Worm (Caenorhabditis elegans) whole organism, mixed stage, embryonic: Measurements from ENCODE around the gene npr-32.

ENCODE experiments used
- M03D4.4 ChIP-seq: sonication (generic microtip); optimal IDR thresholded peaks from 2 replicates; lab custom pipeline; 2017; ENCODE audit warnings: mild to moderate bottlenecking, missing genetic modification characterization, missing compliant biosample characterization
- bed-3 ChIP-seq: fragments of 200-800 bp; sonication (Bioruptor generic); optimal IDR thresholded peaks from 3 replicates; lab custom pipeline; 2018; ENCODE audit warnings: mild to moderate bottlenecking, missing genetic modification characterization, moderate library complexity, missing compliant biosample characterization
- ceh-39 ChIP-seq: fragments of 150-350 bp; optimal IDR thresholded peaks from 2 replicates; lab custom pipeline; 2014; ENCODE audit warnings: missing biosample characterization, missing genetic modification characterization
- ceh-43 ChIP-seq: fragments of 200-800 bp; sonication (Bioruptor generic); optimal IDR thresholded peaks from 2 replicates; lab custom pipeline; 2018; ENCODE audit warnings: mild to moderate bottlenecking, missing genetic modification characterization, moderate library complexity, missing compliant biosample characterization
- ceh-83 ChIP-seq: fragments of 200-800 bp; sonication (Bioruptor generic); optimal IDR thresholded peaks from 2 replicates; lab custom pipeline; 2018; ENCODE audit warnings: mild to moderate bottlenecking, missing genetic modification characterization, missing compliant biosample characterization
- ces-1 ChIP-seq: fragments of 150-350 bp; optimal IDR thresholded peaks from 2 replicates; lab custom pipeline; 2014; ENCODE audit warnings: missing biosample characterization, missing genetic modification reagents, missing genetic modification characterization
- cnd-1 ChIP-seq: fragments of 200-800 bp; sonication (Bioruptor generic); optimal IDR thresholded peaks from 2 replicates; lab custom pipeline; 2018; ENCODE audit warnings: mild to moderate bottlenecking, missing genetic modification characterization, missing compliant biosample characterization
- drap-1 ChIP-seq: fragments of 200-800 bp; sonication (Bioruptor generic); optimal IDR thresholded peaks from 3 replicates; lab custom pipeline; 2018; ENCODE audit warnings: mild to moderate bottlenecking, missing genetic modification characterization, missing compliant biosample characterization
- elt-1 ChIP-seq: sonication (generic microtip); optimal IDR thresholded peaks from 2 replicates; lab custom pipeline; 2017; ENCODE audit warnings: missing genetic modification characterization, mild to moderate bottlenecking, missing compliant biosample characterization, antibody characterized with exemption, moderate library complexity, borderline replicate concordance; ENCODE audit not compliant: insufficient read depth
- flh-1 ChIP-seq: fragments of 200-800 bp; sonication (Bioruptor generic); optimal IDR thresholded peaks from 2 replicates; lab custom pipeline; 2018; ENCODE audit warnings: mild to moderate bottlenecking, missing genetic modification characterization, moderate library complexity, missing compliant biosample characterization
- hlh-1 ChIP-seq: fragments of 150-350 bp; optimal IDR thresholded peaks from 2 replicates; lab custom pipeline; 2014; ENCODE audit warnings: missing biosample characterization, missing genetic modification reagents, missing genetic modification characterization
- lin-13 ChIP-seq: fragments of 150-350 bp; optimal IDR thresholded peaks from 2 replicates; lab custom pipeline; 2014; ENCODE audit warnings: missing biosample characterization, missing genetic modification characterization
- lin-32 ChIP-seq: fragments of 200-800 bp; sonication (Bioruptor generic); optimal IDR thresholded peaks from 2 replicates; lab custom pipeline; 2018; ENCODE audit warnings: mild to moderate bottlenecking, missing genetic modification characterization, missing compliant biosample characterization
- lsy-2 ChIP-seq: fragments of 150-350 bp; optimal IDR thresholded peaks from 2 replicates; lab custom pipeline; 2014; ENCODE audit warnings: missing biosample characterization, missing genetic modification characterization
- mab-5 ChIP-seq: fragments of 150-350 bp; optimal IDR thresholded peaks from 2 replicates; lab custom pipeline; 2014; ENCODE audit warnings: missing biosample characterization, missing genetic modification characterization
- mep-1 ChIP-seq: fragments of 150-350 bp; optimal IDR thresholded peaks from 2 replicates; lab custom pipeline; 2017; ENCODE audit warnings: missing biosample characterization, missing genetic modification reagents, missing genetic modification characterization, inconsistent platforms
- mls-2 ChIP-seq: sonication (generic microtip); optimal IDR thresholded peaks from 2 replicates; lab custom pipeline; 2016; ENCODE audit warnings: mild to moderate bottlenecking, missing genetic modification characterization, moderate library complexity, missing compliant biosample characterization
- nhr-12 ChIP-seq: fragments of 150-350 bp; optimal IDR thresholded peaks from 2 replicates; lab custom pipeline; 2014; ENCODE audit warnings: missing biosample characterization, missing genetic modification characterization
- nhr-2 ChIP-seq: fragments of 150-350 bp; optimal IDR thresholded peaks from 2 replicates; lab custom pipeline; 2014; ENCODE audit warnings: missing biosample characterization, missing genetic modification characterization
- nhr-237 ChIP-seq: fragments of 150-350 bp; optimal IDR thresholded peaks from 2 replicates; lab custom pipeline; 2014; ENCODE audit warnings: missing biosample characterization, missing genetic modification characterization
- nhr-28 ChIP-seq: fragments of 150-350 bp; optimal IDR thresholded peaks from 2 replicates; lab custom pipeline; 2014; ENCODE audit warnings: missing biosample characterization, missing genetic modification characterization
- nhr-76 ChIP-seq: sonication (generic microtip); optimal IDR thresholded peaks from 2 replicates; lab custom pipeline; 2017; ENCODE audit warnings: missing biosample characterization, missing genetic modification characterization
- pha-4 ChIP-seq: fragments of 150-350 bp; optimal IDR thresholded peaks from 2 replicates; lab custom pipeline; 2018; ENCODE audit warnings: missing biosample characterization, missing genetic modification reagents, missing genetic modification characterization
- sem-2 ChIP-seq: fragments of 200-800 bp; sonication (Bioruptor generic); optimal IDR thresholded peaks from 2 replicates; lab custom pipeline; 2018; ENCODE audit warnings: mild to moderate bottlenecking, missing genetic modification characterization, missing compliant biosample characterization
- snpc-4 ChIP-seq: fragments of 150-350 bp; optimal IDR thresholded peaks from 2 replicates; lab custom pipeline; 2014; ENCODE audit warnings: missing biosample characterization, missing genetic modification characterization
- sptf-1 ChIP-seq: sonication (generic microtip); optimal IDR thresholded peaks from 2 replicates; lab custom pipeline; 2017; ENCODE audit warnings: mild to moderate bottlenecking, missing genetic modification characterization, moderate library complexity, missing compliant biosample characterization
- tbx-8 ChIP-seq: fragments of 200-800 bp; sonication (Bioruptor generic); optimal IDR thresholded peaks from 2 replicates; lab custom pipeline; 2018; ENCODE audit warnings: mild to moderate bottlenecking, missing genetic modification characterization, moderate library complexity, missing compliant biosample characterization
- unc-120 ChIP-seq: sonication (generic microtip); optimal IDR thresholded peaks from 2 replicates; lab custom pipeline; 2017; ENCODE audit warnings: missing genetic modification characterization, missing compliant biosample characterization; ENCODE audit not compliant: poor library complexity, severe bottlenecking
- unc-39 ChIP-seq: fragments of 150-350 bp; optimal IDR thresholded peaks from 2 replicates; lab custom pipeline; 2014; ENCODE audit warnings: missing biosample characterization, missing genetic modification characterization
- zip-8 ChIP-seq: fragments of 150-350 bp; optimal IDR thresholded peaks from 2 replicates; lab custom pipeline; 2014; ENCODE audit warnings: missing biosample characterization, missing genetic modification characterization
- ztf-11 ChIP-seq: fragments of 150-350 bp; optimal IDR thresholded peaks from 2 replicates; lab custom pipeline; 2014; ENCODE audit warnings: missing biosample characterization, missing genetic modification characterization

Gene npr-32

DNA sequence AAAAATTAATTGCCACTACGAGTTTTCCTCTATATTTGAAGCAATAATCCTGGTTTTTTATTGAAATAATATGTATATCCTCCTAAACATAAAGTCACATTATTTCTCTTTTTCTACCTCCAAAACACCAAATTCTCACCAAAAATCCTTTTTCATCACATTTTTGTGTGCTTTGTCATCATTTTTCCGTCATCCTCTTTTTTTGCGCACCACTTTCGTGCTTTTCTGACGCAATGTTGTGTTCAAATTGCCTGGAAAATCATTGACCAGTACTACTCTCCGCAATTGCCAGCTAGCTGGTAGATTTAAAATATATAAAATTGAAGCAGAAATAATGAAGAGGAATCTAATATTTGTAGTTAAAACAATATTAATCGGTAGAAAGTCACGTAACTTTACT is 37.2 kb upstream of the npr-32 start:
- TF ChIP-seq tbx-8 (no peak), unc-39 (tag; lab: Kevin White, UChicago) (no peak), snpc-4 (no peak), lsy-2 (tag; lab: Kevin White, UChicago) (no peak), nhr-2 (no peak), bed-3 (no peak), nhr-28 (tag; lab: Kevin White, UChicago) (no peak), cnd-1 (tag; lab: Kevin White, UChicago) (no peak), elt-1 (tag; lab: Kevin White, UChicago) (no peak), mep-1 (tag; lab: Kevin White, UChicago) (no peak), ztf-11 (no peak), ceh-83 (GFP tag; lab: Kevin White, UChicago) (no peak), sptf-1 (no peak), hlh-1 (no peak), lin-13 (no peak), ces-1 (GFP tag; lab: Kevin White, UChicago) (no peak), M03D4.4 (tag; lab: Kevin White, UChicago) (no peak), sem-2 (GFP tag; lab: Kevin White, UChicago) (no peak)
- TF ChIP-seq, all 35 proteins: peak for 0

DNA sequence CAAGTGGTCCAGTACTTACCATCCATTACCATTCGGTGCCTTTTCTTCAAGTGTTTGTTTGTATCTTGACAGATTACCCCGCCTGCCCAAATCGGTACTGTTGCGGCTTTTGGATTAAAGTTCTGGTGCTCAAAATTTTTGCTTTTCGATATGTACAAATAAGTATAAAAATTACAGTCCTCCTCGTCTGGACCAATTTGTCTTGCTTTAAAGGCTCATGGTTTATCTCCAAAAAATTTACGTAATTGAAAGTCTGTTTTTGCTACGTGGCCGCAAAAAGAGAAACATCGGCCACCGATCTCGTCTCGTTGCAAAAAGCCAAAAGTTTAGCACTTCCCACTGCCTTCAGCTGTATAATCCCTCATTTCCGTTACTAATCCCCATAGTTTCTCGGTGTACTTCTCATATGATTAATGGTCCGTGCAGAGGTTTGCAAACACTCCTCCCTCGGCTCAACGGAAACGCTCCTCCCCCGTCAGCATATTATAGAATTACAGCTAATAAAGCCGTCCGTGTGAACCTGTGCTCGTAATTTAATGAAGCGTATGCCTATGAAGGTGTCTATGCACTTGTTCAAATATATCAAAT is 36.5 kb upstream of the npr-32 start:
- no peak for TF ChIP-seq unc-120 (tag; lab: Kevin White, UChicago)
- TF ChIP-seq ceh-39 (tag; lab: Kevin White, UChicago) = no peak
- no peak for TF ChIP-seq pha-4 (tag; lab: Kevin White, UChicago)
- peak; percentile 44 for TF ChIP-seq ces-1 (GFP tag; lab: Kevin White, UChicago)
- TF ChIP-seq nhr-2 = peak; percentile 2
- TF ChIP-seq, all 35 proteins: peak for 2

DNA sequence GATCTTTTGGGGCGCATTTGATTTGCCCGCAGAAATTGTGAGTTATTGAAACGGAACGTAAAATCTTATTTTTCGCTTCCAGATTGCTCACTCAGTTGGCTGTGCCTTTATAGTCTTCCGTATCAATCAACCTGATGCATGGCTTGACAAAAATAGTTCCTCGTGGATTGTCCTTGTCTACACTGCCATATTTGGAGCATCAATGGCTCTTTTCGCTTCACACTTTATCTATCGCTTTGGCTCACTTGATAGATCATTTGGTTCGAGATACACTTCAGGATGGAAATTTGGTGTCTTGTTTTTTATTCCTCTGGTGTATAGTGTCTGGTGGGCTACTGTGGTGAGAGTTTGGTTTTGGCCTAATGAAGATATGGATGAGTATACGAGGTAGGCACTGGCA is 34.9 kb upstream of the npr-32 start:
- TF ChIP-seq ceh-39 (tag; lab: Kevin White, UChicago) (no peak), drap-1 (GFP tag; lab: Kevin White, UChicago) (no peak), flh-1 (GFP tag; lab: Kevin White, UChicago) (no peak), nhr-237 (no peak)

- no peak for TF ChIP-seq mls-2 (tag; lab: Kevin White, UChicago)
- TF ChIP-seq cnd-1 (tag; lab: Kevin White, UChicago) = no peak
- TF ChIP-seq nhr-12 (tag; lab: Kevin White, UChicago) = no peak
- TF ChIP-seq mep-1 (tag; lab: Kevin White, UChicago) = no peak
- TF ChIP-seq nhr-28 (tag; lab: Kevin White, UChicago) = no peak
- TF ChIP-seq nhr-2 = no peak
- TF ChIP-seq elt-1 (tag; lab: Kevin White, UChicago) = no peak
- TF ChIP-seq zip-8 (tag; lab: Kevin White, UChicago) = no peak
- TF ChIP-seq unc-39 (tag; lab: Kevin White, UChicago) = no peak
- TF ChIP-seq flh-1 (GFP tag; lab: Kevin White, UChicago) = no peak
Observed at ce11 chrIV:17265279-17265678, 34.4 kb upstream of the npr-32 start, which contains the start of gene str-187. str-187 (plus strand) TSS chrIV:17265579.

DNA sequence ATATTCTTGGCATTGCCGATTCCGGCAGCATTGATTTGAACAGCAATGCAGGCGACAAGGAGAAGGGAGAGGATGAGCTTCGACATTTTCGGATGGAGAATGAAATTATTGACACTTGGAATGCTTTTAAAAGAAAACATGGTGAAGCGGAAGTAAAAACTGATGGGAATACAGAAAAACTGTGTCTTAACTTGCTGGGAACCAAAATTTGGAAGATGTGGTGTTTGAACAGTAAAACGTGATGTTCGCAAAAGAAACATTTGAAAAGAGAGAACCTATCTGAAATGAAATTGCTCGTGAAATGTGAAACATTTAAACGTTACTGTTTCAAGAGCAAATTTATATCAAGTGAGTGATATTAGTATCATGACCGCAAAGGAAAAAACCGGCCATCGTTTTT is 33.9 kb upstream of the npr-32 start, which contains the start of gene F26D10.13:
TSS of gene F26D10.13 (minus strand) at position 101 of the 400 bp plus-strand sequence.
- no peak for TF ChIP-seq ces-1 (GFP tag; lab: Kevin White, UChicago)
- no peak for TF ChIP-seq M03D4.4 (tag; lab: Kevin White, UChicago)
- no peak for TF ChIP-seq drap-1 (GFP tag; lab: Kevin White, UChicago)
- no peak for TF ChIP-seq ceh-43
- no peak for TF ChIP-seq nhr-28 (tag; lab: Kevin White, UChicago)
- no peak for TF ChIP-seq nhr-76 (tag; lab: Kevin White, UChicago)
- no peak for TF ChIP-seq lin-32
- TF ChIP-seq mls-2 (tag; lab: Kevin White, UChicago) = no peak
- no peak for TF ChIP-seq hlh-1
- no peak for TF ChIP-seq mep-1 (tag; lab: Kevin White, UChicago)
- TF ChIP-seq lsy-2 (tag; lab: Kevin White, UChicago) = no peak
- no peak for TF ChIP-seq lin-13
- TF ChIP-seq mab-5 (tag; lab: Kevin White, UChicago) = no peak
- TF ChIP-seq sem-2 (GFP tag; lab: Kevin White, UChicago) = no peak
- TF ChIP-seq pha-4 (tag; lab: Kevin White, UChicago) = no peak
- no peak for TF ChIP-seq unc-39 (tag; lab: Kevin White, UChicago)
- TF ChIP-seq snpc-4 = no peak
- TF ChIP-seq, all 35 proteins: peak for 0
